Fruit fly (Drosophila melanogaster) whole organism, embryonic: Measurements from ENCODE around the gene RpS3.

Experiments used
- B-H1 ChIP-seq: fragments of 200-800 bp; sonication (Bioruptor generic); IDR thresholded peaks from 3 replicates; pipeline ENCODE4 v1.3.6; 2022; ENCODE audit warnings: missing biosample characterization, missing genetic modification characterization
- BEAF-32 ChIP-seq: fragments of 200-800 bp; sonication (Bioruptor generic); optimal IDR thresholded peaks from 3 replicates; lab custom pipeline; 2017; ENCODE audit warnings: missing biosample characterization, missing genetic modification characterization, mild to moderate bottlenecking, moderate library complexity, missing genetic modification reagents
- Bgb ChIP-seq: fragments of 200-800 bp; sonication (Bioruptor generic); IDR thresholded peaks from 2 replicates; pipeline ENCODE4 v1.3.6; 2022; ENCODE audit warnings: missing biosample characterization, missing genetic modification characterization; ENCODE audit not compliant: partially characterized antibody
- C15 ChIP-seq: fragments of 200-800 bp; sonication (Bioruptor generic); IDR thresholded peaks from 3 replicates; pipeline ENCODE4 v1.3.6; 2022; ENCODE audit warnings: missing biosample characterization, missing genetic modification characterization
- CG10543 ChIP-seq: fragments of 200-800 bp; sonication (Bioruptor generic); optimal IDR thresholded peaks from 3 replicates; lab custom pipeline; 2017; ENCODE audit warnings: missing biosample characterization, mild to moderate bottlenecking, missing genetic modification characterization, moderate library complexity
- CG11247 ChIP-seq: fragments of 200-800 bp; sonication (Bioruptor generic); IDR thresholded peaks from 2 replicates; pipeline ENCODE4 v1.3.6; 2022; ENCODE audit warnings: missing biosample characterization, missing genetic modification characterization
- CG11695 ChIP-seq: fragments of 200-800 bp; sonication (Bioruptor generic); IDR thresholded peaks from 3 replicates; pipeline ENCODE4 v1.3.6; 2022; ENCODE audit warnings: missing biosample characterization, missing genetic modification characterization
- CG12071 ChIP-seq: fragments of 200-800 bp; sonication (Bioruptor generic); optimal IDR thresholded peaks from 3 replicates; lab custom pipeline; 2018; ENCODE audit warnings: missing biosample characterization, mild to moderate bottlenecking, missing genetic modification characterization
- CG12155 ChIP-seq: fragments of 200-800 bp; sonication (Bioruptor generic); optimal IDR thresholded peaks from 3 replicates; lab custom pipeline; 2016; ENCODE audit warnings: missing biosample characterization, missing genetic modification characterization
- CG12769 ChIP-seq: fragments of 200-800 bp; sonication (Bioruptor generic); optimal IDR thresholded peaks from 2 replicates; lab custom pipeline; 2019; ENCODE audit warnings: missing biosample characterization, mild to moderate bottlenecking, missing genetic modification characterization, moderate library complexity
- CG14667 ChIP-seq: fragments of 200-800 bp; sonication (Bioruptor generic); IDR thresholded peaks from 2 replicates; pipeline ENCODE4 v1.3.6; 2022; ENCODE audit warnings: missing biosample characterization, missing genetic modification characterization
- CG1832 ChIP-seq: fragments of 200-800 bp; sonication (Bioruptor generic); optimal IDR thresholded peaks from 2 replicates; lab custom pipeline; 2017; ENCODE audit warnings: missing biosample characterization, mild to moderate bottlenecking, missing genetic modification characterization, inconsistent platforms
- CG2120 ChIP-seq: fragments of 200-800 bp; sonication (Bioruptor generic); optimal IDR thresholded peaks from 3 replicates; lab custom pipeline; 2016; ENCODE audit warnings: missing biosample characterization, missing genetic modification characterization
- CG2712 ChIP-seq: fragments of 200-800 bp; optimal IDR thresholded peaks from 3 replicates; lab custom pipeline; 2019; ENCODE audit warnings: missing biosample characterization, mild to moderate bottlenecking, missing genetic modification characterization, moderate library complexity
- CG32532 ChIP-seq: fragments of 200-800 bp; sonication (Bioruptor generic); IDR thresholded peaks from 2 replicates; pipeline ENCODE4 v1.3.6; 2022; ENCODE audit warnings: missing biosample characterization, missing genetic modification characterization
- CG5180 ChIP-seq: fragments of 200-800 bp; sonication (Bioruptor generic); optimal IDR thresholded peaks from 3 replicates; lab custom pipeline; 2017; ENCODE audit warnings: missing biosample characterization, missing genetic modification characterization, mild to moderate bottlenecking, moderate library complexity, missing genetic modification reagents
- CG6272 ChIP-seq: fragments of 200-800 bp; sonication (Bioruptor generic); IDR thresholded peaks from 2 replicates; pipeline ENCODE4 v1.3.6; 2022; ENCODE audit warnings: missing biosample characterization, missing genetic modification characterization
- CG6689 ChIP-seq: fragments of 200-800 bp; sonication (Bioruptor generic); IDR thresholded peaks from 2 replicates; pipeline ENCODE4 v1.3.6; 2022; ENCODE audit warnings: missing biosample characterization, missing genetic modification characterization
- CG7271 ChIP-seq: fragments of 200-800 bp; sonication (Bioruptor generic); optimal IDR thresholded peaks from 2 replicates; lab custom pipeline; 2018; ENCODE audit warnings: missing biosample characterization, mild to moderate bottlenecking, missing genetic modification characterization, moderate library complexity
- CG7839 ChIP-seq: fragments of 200-800 bp; sonication (Bioruptor generic); optimal IDR thresholded peaks from 3 replicates; lab custom pipeline; 2018; ENCODE audit warnings: missing biosample characterization, mild to moderate bottlenecking, missing genetic modification characterization, moderate library complexity
- CG9797 ChIP-seq: fragments of 200-800 bp; sonication (Bioruptor generic); optimal IDR thresholded peaks from 3 replicates; lab custom pipeline; 2018; ENCODE audit warnings: missing biosample characterization, mild to moderate bottlenecking, missing genetic modification characterization
- Dbx ChIP-seq: fragments of 200-800 bp; sonication (Bioruptor generic); IDR thresholded peaks from 3 replicates; pipeline ENCODE4 v1.3.6; 2022; ENCODE audit warnings: missing biosample characterization, missing genetic modification characterization
- Dek ChIP-seq: fragments of 200-800 bp; sonication (Bioruptor generic); optimal IDR thresholded peaks from 3 replicates; lab custom pipeline; 2019; ENCODE audit warnings: missing biosample characterization, mild to moderate bottlenecking, missing genetic modification characterization, moderate library complexity
- Dfd ChIP-seq, 2 experiments: fragments of >200 bp; optimal IDR thresholded peaks; 2 replicates each; lab custom pipeline; 2017; ENCODE audit warnings: missing biosample characterization in 2 of 2, missing genetic modification characterization in 2 of 2
- Dip3 ChIP-seq: fragments of 200-800 bp; sonication (Bioruptor generic); optimal IDR thresholded peaks from 3 replicates; lab custom pipeline; 2016; ENCODE audit warnings: missing biosample characterization, missing genetic modification characterization
- Gug ChIP-seq: fragments of 200-800 bp; sonication (Bioruptor generic); IDR thresholded peaks from 4 replicates; pipeline ENCODE4 v1.3.6; 2022; ENCODE audit warnings: missing biosample characterization, missing genetic modification characterization
- HLHmδ ChIP-seq: fragments of 200-800 bp; sonication (Bioruptor generic); optimal IDR thresholded peaks from 2 replicates; lab custom pipeline; 2018; ENCODE audit warnings: missing biosample characterization, mild to moderate bottlenecking, missing genetic modification characterization, moderate library complexity
- Hmr ChIP-seq: fragments of 200-800 bp; sonication (Bioruptor generic); optimal IDR thresholded peaks from 3 replicates; lab custom pipeline; 2017; ENCODE audit warnings: mild to moderate bottlenecking, missing biosample characterization, missing genetic modification reagents, missing genetic modification characterization
- Jarid2 ChIP-seq: fragments of 200-800 bp; sonication (Bioruptor generic); optimal IDR thresholded peaks from 3 replicates; lab custom pipeline; 2017; ENCODE audit warnings: mild to moderate bottlenecking, missing biosample characterization, missing genetic modification reagents, missing genetic modification characterization
- abd-A ChIP-seq: fragments of 200-800 bp; sonication (Bioruptor generic); optimal IDR thresholded peaks from 3 replicates; lab custom pipeline; 2019; ENCODE audit warnings: missing biosample characterization, mild to moderate bottlenecking, missing genetic modification characterization, moderate library complexity
- br ChIP-seq: fragments of >200 bp; optimal IDR thresholded peaks from 2 replicates; lab custom pipeline; 2017
- cg ChIP-seq: fragments of 200-800 bp; sonication (Bioruptor generic); optimal IDR thresholded peaks from 3 replicates; lab custom pipeline; 2019; ENCODE audit warnings: missing biosample characterization, mild to moderate bottlenecking, missing genetic modification characterization, moderate library complexity
- cwo ChIP-seq: fragments of 200-800 bp; sonication (Bioruptor generic); optimal IDR thresholded peaks from 3 replicates; lab custom pipeline; 2017; ENCODE audit warnings: missing biosample characterization, missing genetic modification characterization, mild to moderate bottlenecking, moderate library complexity, missing genetic modification reagents
- eyg ChIP-seq: fragments of 200-800 bp; sonication (Bioruptor generic); optimal IDR thresholded peaks from 3 replicates; lab custom pipeline; 2016; ENCODE audit warnings: missing biosample characterization, missing genetic modification characterization
- gsb-n ChIP-seq: fragments of 200-800 bp; sonication (Bioruptor generic); optimal IDR thresholded peaks from 3 replicates; lab custom pipeline; 2018; ENCODE audit warnings: missing biosample characterization, mild to moderate bottlenecking, missing genetic modification characterization
- hb ChIP-seq: fragments of 200-800 bp; sonication (Bioruptor generic); IDR thresholded peaks from 3 replicates; pipeline ENCODE4 v1.3.6; 2022; ENCODE audit warnings: missing biosample characterization, missing genetic modification characterization; ENCODE audit not compliant: partially characterized antibody
- her ChIP-seq: fragments of 200-800 bp; sonication (Bioruptor generic); optimal IDR thresholded peaks from 2 replicates; lab custom pipeline; 2016; ENCODE audit warnings: missing biosample characterization, missing genetic modification characterization
- jing ChIP-seq: fragments of 200-800 bp; sonication (Bioruptor generic); optimal IDR thresholded peaks from 2 replicates; lab custom pipeline; 2018; ENCODE audit warnings: missing biosample characterization, mild to moderate bottlenecking, missing genetic modification characterization
- lov ChIP-seq, 2 experiments: fragments of 200-800 bp in 1 of 2; fragments of >200 bp in 1 of 2; sonication (Bioruptor generic) in 1 of 2; IDR thresholded peaks in 1 of 2; optimal IDR thresholded peaks in 1 of 2; 2 replicates in 1 of 2; 3 replicates in 1 of 2; pipeline versions ENCODE4 v1.3.6 to Lab custom; 2017 to 2022; ENCODE audit warnings: missing biosample characterization in 1 of 2, missing genetic modification characterization in 1 of 2
- peb ChIP-seq: fragments of 200-800 bp; sonication (Bioruptor generic); IDR thresholded peaks from 2 replicates; pipeline ENCODE4 v1.3.6; 2022; ENCODE audit warnings: missing biosample characterization, missing genetic modification characterization
- pita ChIP-seq: fragments of 200-800 bp; sonication (Bioruptor generic); optimal IDR thresholded peaks from 2 replicates; lab custom pipeline; 2017; ENCODE audit warnings: missing biosample characterization, mild to moderate bottlenecking, missing genetic modification characterization
- prd ChIP-seq, 3 experiments: fragments of >200 bp in 2 of 3; fragments of 200-800 bp in 1 of 3; sonication (Bioruptor generic) in 1 of 3; optimal IDR thresholded peaks in 2 of 3; IDR thresholded peaks in 1 of 3; 2 replicates in 2 of 3; 3 replicates in 1 of 3; pipeline versions ENCODE4 v1.3.6 to Lab custom; 2017 to 2022; ENCODE audit warnings: missing biosample characterization in 1 of 3, missing genetic modification characterization in 1 of 3
- ranshi ChIP-seq: fragments of 200-800 bp; sonication (Bioruptor generic); IDR thresholded peaks from 2 replicates; pipeline ENCODE4 v1.3.6; 2022; ENCODE audit warnings: missing biosample characterization, missing genetic modification characterization
- repo ChIP-seq: fragments of 200-800 bp; sonication (Bioruptor generic); optimal IDR thresholded peaks from 2 replicates; lab custom pipeline; 2016; ENCODE audit warnings: missing biosample characterization, missing genetic modification characterization
- slbo ChIP-seq: fragments of 200-800 bp; sonication (Bioruptor generic); IDR thresholded peaks from 2 replicates; pipeline ENCODE4 v1.3.6; 2022; ENCODE audit warnings: missing biosample characterization, missing genetic modification characterization
- sob ChIP-seq: fragments of 200-800 bp; sonication (Bioruptor generic); IDR thresholded peaks from 2 replicates; pipeline ENCODE4 v1.3.6; 2022; ENCODE audit warnings: missing biosample characterization, missing genetic modification characterization
- sqz ChIP-seq: fragments of 200-800 bp; sonication (Bioruptor generic); optimal IDR thresholded peaks from 3 replicates; lab custom pipeline; 2018; ENCODE audit warnings: missing biosample characterization, mild to moderate bottlenecking, missing genetic modification characterization
- tio ChIP-seq: fragments of 200-800 bp; sonication (Bioruptor generic); optimal IDR thresholded peaks from 2 replicates; lab custom pipeline; 2017; ENCODE audit warnings: missing biosample characterization, missing genetic modification characterization, inconsistent platforms
- trh ChIP-seq: fragments of 200-800 bp; sonication (Bioruptor generic); optimal IDR thresholded peaks from 2 replicates; lab custom pipeline; 2016; ENCODE audit warnings: missing biosample characterization, missing genetic modification characterization

The RpS3 gene

dm6 chr3R:23346007-23346681, 12.5 kb upstream of the RpS3 start, which contains the start of gene pnt (continued):
- TF ChIP-seq prd (optimal IDR thresholded peaks at IDR 0.05; lab: Kevin White, UChicago) (no peak), prd (GFP tag; IDR thresholded peaks at IDR 0.05; lab: Robert Waterston, UW) (0 out of 3 replicates have a peak, but pooled peaks have one; percentile 4), br (lab: Kevin White, UChicago) (no peak), BEAF-32 (GFP tag; lab: Kevin White, UChicago) (no peak), Dbx (GFP tag; lab: Robert Waterston, UW) (no peak), ranshi (GFP tag; lab: Robert Waterston, UW) (no peak), pita (no peak), CG7839 (no peak), CG12769 (tag; lab: Kevin White, UChicago) (peak; percentile 4), CG12071 (GFP tag; lab: Kevin White, UChicago) (no peak), Hmr (no peak), cwo (GFP tag; lab: Kevin White, UChicago) (no peak), trh (no peak), slbo (no peak), CG32532 (peak; percentile 19; the same call in 1 of the 2 replicates), Dfd (GFP tag; optimal IDR thresholded peaks at IDR 0.05; lab: Kevin White, UChicago) (no peak), eyg (no peak), sqz (GFP tag; lab: Kevin White, UChicago) (peak; percentile 38), Dip3 (GFP tag; lab: Kevin White, UChicago) (no peak), C15 (GFP tag; lab: Robert Waterston, UW) (no peak), Dek (tag; lab: Kevin White, UChicago) (no peak), CG9797 (no peak), Bgb (GFP tag; lab: Robert Waterston, UW) (0 out of 2 replicates have a peak, but pooled peaks have one; percentile 28), CG11695 (GFP tag; lab: Robert Waterston, UW) (no peak), lov (optimal IDR thresholded peaks at IDR 0.05; lab: Kevin White, UChicago) (no peak), lov (GFP tag; IDR thresholded peaks at IDR 0.05; lab: Robert Waterston, UW) (no peak), her (GFP tag; lab: Kevin White, UChicago) (no peak), jing (GFP tag; lab: Kevin White, UChicago) (no peak), HLHmδ (no peak), CG11247 (GFP tag; lab: Robert Waterston, UW) (no peak), sob (GFP tag; lab: Robert Waterston, UW) (peak; percentile 18; the same call in 1 of the 2 replicates), CG10543 (GFP tag; lab: Kevin White, UChicago) (no peak), CG2712 (tag; lab: Kevin White, UChicago) (peak; percentile 2), CG7271 (tag; lab: Kevin White, UChicago) (no peak), Jarid2 (GFP tag; lab: Kevin White, UChicago) (peak; percentile 95), gsb-n (tag; lab: Kevin White, UChicago) (no peak), CG6272 (no peak), hb (GFP tag; lab: Robert Waterston, UW) (no peak), abd-A (tag; lab: Kevin White, UChicago) (no peak), CG12155 (GFP tag; lab: Kevin White, UChicago) (no peak), CG1832 (peak; percentile 34), cg (GFP tag; lab: Kevin White, UChicago) (peak; percentile 30), CG6689 (GFP tag; lab: Robert Waterston, UW) (no peak), CG5180 (no peak), tio (GFP tag; lab: Kevin White, UChicago) (no peak), CG2120 (GFP tag; lab: Kevin White, UChicago) (no peak), CG14667 (GFP tag; lab: Robert Waterston, UW) (no peak), Gug (GFP tag; lab: Robert Waterston, UW) (no peak), peb (GFP tag; lab: Robert Waterston, UW) (no peak), repo (GFP tag; lab: Kevin White, UChicago) (no peak), B-H1 (GFP tag; lab: Robert Waterston, UW) (no peak)
